Worm (Caenorhabditis elegans): Measurements from ENCODE around the gene Y82E9BR.6.

Gene Y82E9BR.6

DNA sequence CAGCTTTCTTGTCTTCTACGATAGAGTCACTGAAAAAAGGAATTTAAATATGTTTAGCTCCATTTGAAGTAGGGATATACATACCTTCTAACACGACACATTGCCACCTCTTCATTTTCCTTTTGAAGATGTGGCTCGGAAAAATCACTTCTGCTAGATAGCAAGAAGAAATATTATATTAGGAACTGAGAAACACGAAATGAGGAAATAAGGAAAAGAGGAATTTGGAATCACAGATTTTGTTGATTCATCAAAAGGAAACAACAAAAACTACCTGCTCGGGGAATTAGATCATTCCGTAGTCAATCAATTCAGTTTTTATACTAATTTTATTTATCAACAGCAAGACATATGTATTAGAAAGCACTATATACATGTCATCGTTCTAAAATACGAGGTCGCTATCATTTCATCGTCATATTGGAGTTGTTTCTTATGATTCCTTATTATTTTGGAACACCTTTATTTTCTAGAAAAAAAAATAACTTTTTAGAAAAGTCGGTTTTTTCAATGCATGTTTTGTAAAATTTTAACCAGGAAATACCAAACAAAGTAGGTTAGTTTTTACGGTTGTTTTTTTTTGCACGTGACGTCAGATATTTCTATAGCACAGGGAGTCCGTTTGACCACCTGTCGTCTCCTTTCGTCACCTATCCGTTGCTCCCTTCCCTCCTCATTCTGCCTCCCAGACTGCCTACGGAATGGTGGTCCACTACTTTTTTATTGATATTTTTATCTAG lies at the start of gene Y82E9BR.6, which contains the start of gene pals-21:
Y82E9BR.6 (plus strand) TSS at position 690 of the 740 bp plus-strand sequence.
pals-21 (minus strand) TSS at position 101 of the 740 bp plus-strand sequence.
- TF ChIP-seq ref-1 (GFP tag; conservative IDR thresholded peaks at IDR 0.05) (no peak), med-1 (GFP tag; optimal IDR thresholded peaks at IDR 0.05; ENCODE audit: insufficient read depth) (no peak), klf-2 (GFP tag; conservative IDR thresholded peaks at IDR 0.05) (no peak), T22C8.4 (GFP tag; IDR thresholded peaks at IDR 0.05) (no peak), tab-1 (GFP tag; IDR thresholded peaks at IDR 0.05) (no peak), ztf-29 (GFP tag; IDR thresholded peaks at IDR 0.05) (no peak), cog-1 (tag; optimal IDR thresholded peaks at IDR 0.05) (no peak), flt-1 (GFP tag; IDR thresholded peaks at IDR 0.05) (no peak), ztf-23 (GFP tag; IDR thresholded peaks at IDR 0.05) (no peak)

DNA sequence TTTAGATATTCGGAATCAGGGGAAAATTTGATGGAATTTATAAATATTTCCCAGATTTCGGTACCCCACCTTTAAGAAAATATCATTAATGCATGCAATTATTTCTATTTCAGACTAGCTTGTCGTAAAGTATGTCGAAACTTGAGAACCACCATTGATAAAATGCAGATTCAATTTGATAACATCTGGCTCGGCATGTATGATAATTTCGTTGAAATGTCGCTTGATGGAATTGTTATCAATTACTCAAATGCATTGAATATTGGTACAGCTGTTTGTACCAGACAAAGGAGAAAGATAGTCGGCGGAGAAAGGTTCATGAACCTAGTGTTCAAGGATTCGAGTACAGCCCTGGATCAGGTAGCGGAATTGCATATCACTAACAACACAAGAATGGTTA lies 49.1 kb upstream of the Y82E9BR.6 start, which contains the start of gene Y82E9BL.19:
Y82E9BL.19 (plus strand) TSS at position 123 of the 400 bp plus-strand sequence.
- TF ChIP-seq tab-1 (GFP tag; IDR thresholded peaks at IDR 0.05) (no peak), ztf-23 (GFP tag; IDR thresholded peaks at IDR 0.05) (no peak), flt-1 (GFP tag; IDR thresholded peaks at IDR 0.05) (no peak)

DNA sequence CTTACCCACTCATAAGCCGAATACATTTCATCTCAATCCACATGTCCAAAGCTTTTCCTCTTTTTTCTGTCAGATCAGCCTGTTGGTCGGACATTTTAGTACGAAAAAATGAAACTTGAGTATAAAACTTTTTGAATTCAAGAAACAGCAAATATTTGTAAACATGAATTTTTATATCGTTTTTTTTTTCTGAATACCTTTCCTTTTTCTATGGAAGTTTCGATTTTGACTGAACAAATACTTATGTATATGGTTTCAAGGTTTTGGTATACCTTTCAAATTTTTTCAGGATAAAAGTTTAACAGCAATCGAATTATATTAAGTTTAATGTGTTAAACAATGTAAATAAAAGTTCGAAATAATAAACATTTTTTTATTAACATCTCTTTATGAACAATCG lies 40.8 kb upstream of the Y82E9BR.6 start, which contains the start of gene fbxa-5:
fbxa-5 (minus strand) TSS at position 101 of the 400 bp plus-strand sequence.
- TF ChIP-seq T22C8.4 (GFP tag; IDR thresholded peaks at IDR 0.05): no peak
- TF ChIP-seq cog-1 (tag; optimal IDR thresholded peaks at IDR 0.05): no peak
- TF ChIP-seq klf-2 (GFP tag; conservative IDR thresholded peaks at IDR 0.05): no peak
- no peak for TF ChIP-seq flt-1 (GFP tag; IDR thresholded peaks at IDR 0.05)
- TF ChIP-seq ztf-23 (GFP tag; IDR thresholded peaks at IDR 0.05): no peak
- TF ChIP-seq ztf-29 (GFP tag; IDR thresholded peaks at IDR 0.05): no peak
- no peak for TF ChIP-seq tab-1 (GFP tag; IDR thresholded peaks at IDR 0.05)
- TF ChIP-seq med-1 (GFP tag; optimal IDR thresholded peaks at IDR 0.05; ENCODE audit: insufficient read depth): no peak
- TF ChIP-seq ref-1 (GFP tag; conservative IDR thresholded peaks at IDR 0.05): no peak

DNA sequence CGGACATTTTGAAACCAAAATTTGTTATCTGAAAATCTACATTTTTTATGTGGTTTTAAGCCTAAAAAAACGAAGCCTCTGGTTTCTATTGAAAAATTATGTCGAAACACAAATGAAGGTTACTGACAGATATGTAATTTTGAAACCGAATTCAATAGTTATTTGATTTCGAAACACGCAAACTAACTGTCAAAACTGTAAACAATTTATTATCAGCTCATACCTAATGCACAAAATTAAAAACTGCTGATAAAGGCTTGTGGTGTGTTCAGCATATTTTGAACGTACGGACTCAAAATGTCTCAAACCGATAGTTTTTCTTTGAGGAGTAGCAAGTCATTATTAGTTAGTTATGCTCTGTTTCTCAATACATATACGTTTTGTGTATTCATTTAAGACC lies 38.5 kb upstream of the Y82E9BR.6 start, which contains the start of gene fbxa-26:
fbxa-26 (minus strand) TSS at position 35 of the 400 bp plus-strand sequence.
- no peak for TF ChIP-seq flt-1 (GFP tag; IDR thresholded peaks at IDR 0.05)
- no peak for TF ChIP-seq ref-1 (GFP tag; conservative IDR thresholded peaks at IDR 0.05)
- no peak for TF ChIP-seq T22C8.4 (GFP tag; IDR thresholded peaks at IDR 0.05)
- no peak for TF ChIP-seq klf-2 (GFP tag; conservative IDR thresholded peaks at IDR 0.05)
- TF ChIP-seq ztf-23 (GFP tag; IDR thresholded peaks at IDR 0.05): no peak
- no peak for TF ChIP-seq med-1 (GFP tag; optimal IDR thresholded peaks at IDR 0.05; ENCODE audit: insufficient read depth)
- TF ChIP-seq ztf-29 (GFP tag; IDR thresholded peaks at IDR 0.05): no peak
- TF ChIP-seq cog-1 (tag; optimal IDR thresholded peaks at IDR 0.05): no peak
- no peak for TF ChIP-seq tab-1 (GFP tag; IDR thresholded peaks at IDR 0.05)

- TF ChIP-seq tab-1 (GFP tag; IDR thresholded peaks at IDR 0.05): no peak
- no peak for TF ChIP-seq cog-1 (tag; optimal IDR thresholded peaks at IDR 0.05)
- TF ChIP-seq ztf-23 (GFP tag; IDR thresholded peaks at IDR 0.05): no peak
Observed at ce11 chrIII:1342919-1343419, 38.1 kb upstream of the Y82E9BR.6 start, which contains the start of gene fbxa-27. Gene fbxa-27, plus strand, starts transcription at chrIII:1342969.

DNA sequence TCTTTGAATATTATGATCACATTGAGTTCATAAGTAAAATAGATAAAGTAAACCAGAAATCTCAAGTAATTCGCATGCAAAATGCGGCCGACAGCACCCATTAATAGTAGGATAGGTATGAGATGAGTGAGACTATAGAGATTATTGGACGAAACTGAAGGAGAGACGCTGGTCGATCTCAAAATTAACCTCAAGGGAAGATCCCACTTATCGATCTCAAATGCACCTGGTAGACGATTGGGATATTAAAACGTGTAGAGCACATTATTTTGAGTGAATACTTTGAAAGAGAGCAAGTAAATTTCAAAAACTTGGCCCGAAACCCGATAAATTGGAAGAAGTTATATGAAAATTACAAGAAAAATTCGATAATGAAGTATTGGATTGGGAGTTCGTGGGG lies 35.3 kb upstream of the Y82E9BR.6 start, which contains the start of gene Y82E9BL.6:
Y82E9BL.6 (minus strand) TSS at position 101 of the 400 bp plus-strand sequence.
- TF ChIP-seq tab-1 (GFP tag; IDR thresholded peaks at IDR 0.05): no peak
- no peak for TF ChIP-seq ztf-23 (GFP tag; IDR thresholded peaks at IDR 0.05)
- no peak for TF ChIP-seq flt-1 (GFP tag; IDR thresholded peaks at IDR 0.05)
- TF ChIP-seq T22C8.4 (GFP tag; IDR thresholded peaks at IDR 0.05): no peak
- TF ChIP-seq cog-1 (tag; optimal IDR thresholded peaks at IDR 0.05): no peak
- no peak for TF ChIP-seq ref-1 (GFP tag; conservative IDR thresholded peaks at IDR 0.05)
- no peak for TF ChIP-seq klf-2 (GFP tag; conservative IDR thresholded peaks at IDR 0.05)
- no peak for TF ChIP-seq ztf-29 (GFP tag; IDR thresholded peaks at IDR 0.05)
- no peak for TF ChIP-seq med-1 (GFP tag; optimal IDR thresholded peaks at IDR 0.05; ENCODE audit: insufficient read depth)

- TF ChIP-seq klf-2 (GFP tag; conservative IDR thresholded peaks at IDR 0.05): no peak
- TF ChIP-seq ref-1 (GFP tag; conservative IDR thresholded peaks at IDR 0.05): no peak
- TF ChIP-seq ztf-23 (GFP tag; IDR thresholded peaks at IDR 0.05): no peak
- TF ChIP-seq T22C8.4 (GFP tag; IDR thresholded peaks at IDR 0.05): no peak
- TF ChIP-seq tab-1 (GFP tag; IDR thresholded peaks at IDR 0.05): no peak
- TF ChIP-seq flt-1 (GFP tag; IDR thresholded peaks at IDR 0.05): no peak
- TF ChIP-seq med-1 (GFP tag; optimal IDR thresholded peaks at IDR 0.05; ENCODE audit: insufficient read depth): no peak
Observed at ce11 chrIII:1347003-1347402, 34.0 kb upstream of the Y82E9BR.6 start.

DNA sequence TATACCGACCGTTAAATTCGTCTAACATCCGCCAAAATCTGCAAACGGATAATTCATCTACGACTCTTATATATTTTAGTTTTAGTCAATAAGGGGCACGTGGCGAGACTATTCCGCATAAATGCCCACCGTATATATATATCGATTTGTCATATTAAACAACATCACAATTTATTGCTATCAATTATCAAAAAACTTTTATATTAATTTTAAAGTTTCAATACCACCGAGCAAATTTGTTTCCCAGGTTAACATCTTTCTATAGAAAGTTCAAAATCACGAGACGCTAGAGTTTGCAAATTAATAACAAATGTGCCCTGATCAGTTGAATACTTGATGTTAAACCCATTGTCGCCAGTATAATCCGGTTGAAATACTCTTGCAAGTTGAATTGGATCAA lies 33.5 kb upstream of the Y82E9BR.6 start, which contains the start of gene Y82E9BL.5:
Y82E9BL.5 (minus strand) TSS at position 101 of the 400 bp plus-strand sequence.
- TF ChIP-seq med-1 (GFP tag; optimal IDR thresholded peaks at IDR 0.05; ENCODE audit: insufficient read depth) (no peak), T22C8.4 (GFP tag; IDR thresholded peaks at IDR 0.05) (no peak), klf-2 (GFP tag; conservative IDR thresholded peaks at IDR 0.05) (no peak), ztf-23 (GFP tag; IDR thresholded peaks at IDR 0.05) (no peak), ztf-29 (GFP tag; IDR thresholded peaks at IDR 0.05) (no peak), tab-1 (GFP tag; IDR thresholded peaks at IDR 0.05) (no peak), cog-1 (tag; optimal IDR thresholded peaks at IDR 0.05) (no peak), flt-1 (GFP tag; IDR thresholded peaks at IDR 0.05) (no peak), ref-1 (GFP tag; conservative IDR thresholded peaks at IDR 0.05) (no peak)

ce11 chrIII:1349313-1349712 lies 31.7 kb upstream of the Y82E9BR.6 start, which contains the start of gene fbxa-25:
Gene fbxa-25, minus strand, starts transcription at chrIII:1349450.
- no peak for TF ChIP-seq ztf-29 (GFP tag; IDR thresholded peaks at IDR 0.05)
- no peak for TF ChIP-seq cog-1 (tag; optimal IDR thresholded peaks at IDR 0.05)
- no peak for TF ChIP-seq med-1 (GFP tag; optimal IDR thresholded peaks at IDR 0.05; ENCODE audit: insufficient read depth)
- no peak for TF ChIP-seq flt-1 (GFP tag; IDR thresholded peaks at IDR 0.05)
- TF ChIP-seq ztf-23 (GFP tag; IDR thresholded peaks at IDR 0.05): no peak
- TF ChIP-seq T22C8.4 (GFP tag; IDR thresholded peaks at IDR 0.05): no peak
- TF ChIP-seq ref-1 (GFP tag; conservative IDR thresholded peaks at IDR 0.05): no peak
- TF ChIP-seq tab-1 (GFP tag; IDR thresholded peaks at IDR 0.05): no peak

Measured in whole organism, midembryonic.